Fruit fly (Drosophila melanogaster): Measurements from ENCODE around the gene Pli.

Pli gene

DNA sequence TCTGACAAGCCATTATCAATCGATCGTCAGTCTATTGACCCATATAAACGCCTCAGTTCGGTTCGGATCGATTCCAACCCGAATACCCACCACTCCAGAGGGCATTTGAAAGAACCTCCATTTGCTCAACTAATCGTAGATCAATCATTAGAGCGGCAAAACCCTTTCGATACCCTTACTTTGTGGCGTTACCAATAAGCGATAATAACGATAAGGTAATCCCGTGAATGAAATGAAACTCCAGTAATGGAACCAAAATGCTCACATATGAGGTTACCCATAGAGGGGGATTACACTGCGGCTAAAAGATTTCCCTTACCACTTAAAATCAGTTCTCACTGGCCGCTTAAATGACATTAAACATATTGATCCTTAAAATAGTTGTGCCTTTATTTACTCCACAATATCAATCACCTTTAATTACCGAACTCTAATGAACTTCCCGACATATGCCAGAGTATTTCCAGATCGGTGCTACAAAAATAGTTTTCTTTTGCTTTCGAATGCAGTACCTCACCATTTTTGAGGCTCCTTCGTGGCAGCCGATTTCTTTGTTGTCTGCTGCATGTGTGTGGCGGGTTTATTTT is 17.2 kb downstream of the Pli start:
- TF ChIP-seq CG8359 (GFP tag; optimal IDR thresholded peaks at IDR 0.05; ENCODE audit: borderline replicate concordance) (no peak), CG9932 (GFP tag; IDR thresholded peaks at IDR 0.05) (no peak), CG2120 (GFP tag; optimal IDR thresholded peaks at IDR 0.05) (no peak), CG1233 (GFP tag; optimal IDR thresholded peaks at IDR 0.05) (peak; percentile 24), btn (GFP tag; optimal IDR thresholded peaks at IDR 0.05) (no peak), lab (GFP tag; optimal IDR thresholded peaks at IDR 0.05) (peak; percentile 74), Oaz (GFP tag; IDR thresholded peaks at IDR 0.05) (no peak), CG17802 (tag; optimal IDR thresholded peaks at IDR 0.05) (peak; percentile 6), CG6254 (GFP tag; optimal IDR thresholded peaks at IDR 0.05) (peak; percentile 38), Awh (GFP tag; IDR thresholded peaks at IDR 0.05) (no peak), CG2202 (tag; optimal IDR thresholded peaks at IDR 0.05) (no peak), p53 (GFP tag; optimal IDR thresholded peaks at IDR 0.05) (no peak), CG4617 (GFP tag; optimal IDR thresholded peaks at IDR 0.05; ENCODE audit: borderline replicate concordance) (no peak), vfl (GFP tag; optimal IDR thresholded peaks at IDR 0.05) (no peak), CG12299 (tag; optimal IDR thresholded peaks at IDR 0.05) (no peak), CG15514 (GFP tag; optimal IDR thresholded peaks at IDR 0.05) (no peak), Antp (GFP tag; optimal IDR thresholded peaks at IDR 0.05) (no peak), Myb (GFP tag; optimal IDR thresholded peaks at IDR 0.05) (no peak), H15 (GFP tag; IDR thresholded peaks at IDR 0.05) (no peak), TFAM (GFP tag; optimal IDR thresholded peaks at IDR 0.05) (no peak), CG12071 (GFP tag; optimal IDR thresholded peaks at IDR 0.05) (no peak), gfzf (GFP tag; optimal IDR thresholded peaks at IDR 0.05) (no peak), CG9797 (GFP tag; optimal IDR thresholded peaks at IDR 0.05) (no peak), lov (optimal IDR thresholded peaks at IDR 0.05) (no peak), lov (GFP tag; IDR thresholded peaks at IDR 0.05) (no peak), Abd-B (GFP tag; optimal IDR thresholded peaks at IDR 0.05) (peak; percentile 16), aop (GFP tag; IDR thresholded peaks at IDR 0.05) (no peak), CG1792 (GFP tag; optimal IDR thresholded peaks at IDR 0.05) (no peak), lmd (GFP tag; IDR thresholded peaks at IDR 0.05) (no peak; the same call in 1 of the 2 replicates), sd (tag; optimal IDR thresholded peaks at IDR 0.05) (no peak), Dip3 (GFP tag; optimal IDR thresholded peaks at IDR 0.05) (no peak), CG2116 (GFP tag; optimal IDR thresholded peaks at IDR 0.05) (no peak), org-1 (GFP tag; optimal IDR thresholded peaks at IDR 0.05) (no peak), fd3F (GFP tag; optimal IDR thresholded peaks at IDR 0.05) (no peak), peb (GFP tag; IDR thresholded peaks at IDR 0.05) (no peak), fru (optimal IDR thresholded peaks at IDR 0.05) (no peak), stc (GFP tag; IDR thresholded peaks at IDR 0.05) (no peak), CG13424 (tag; optimal IDR thresholded peaks at IDR 0.05) (peak; percentile 25), CG6765 (GFP tag; optimal IDR thresholded peaks at IDR 0.05) (no peak), ttk (GFP tag; IDR thresholded peaks at IDR 0.05) (no peak), pnt (GFP tag; optimal IDR thresholded peaks at IDR 0.05) (peak; percentile 10), CG14710 (tag; optimal IDR thresholded peaks at IDR 0.05) (peak; percentile 36), trh (GFP tag; optimal IDR thresholded peaks at IDR 0.05) (no peak), CG8944 (GFP tag; optimal IDR thresholded peaks at IDR 0.05) (peak; percentile 23), CG12219 (GFP tag; optimal IDR thresholded peaks at IDR 0.05) (peak; percentile 11), tx (GFP tag; optimal IDR thresholded peaks at IDR 0.05) (no peak), otp (GFP tag; IDR thresholded peaks at IDR 0.05) (no peak; the same call in 2 of the 3 replicates), inv (GFP tag; IDR thresholded peaks at IDR 0.05; ENCODE audit: partially characterized antibody) (no peak), CG8089 (GFP tag; optimal IDR thresholded peaks at IDR 0.05) (no peak), CG4404 (GFP tag; IDR thresholded peaks at IDR 0.05) (no peak), ssp (GFP tag; IDR thresholded peaks at IDR 0.05) (no peak), kay (GFP tag; optimal IDR thresholded peaks at IDR 0.05) (no peak)

All from whole organism, embryonic.